Fruit fly (Drosophila melanogaster) whole organism, embryonic: Measurements from ENCODE around the gene Upf1.
A peak's percentile ranks its signal among the peaks of the same experiment; 100 is the strongest.

Experiments
- Atf-2 ChIP-seq: fragments of 200-800 bp; sonication (Bioruptor generic); optimal IDR thresholded peaks from 2 replicates; lab custom pipeline; 2016; ENCODE audit warnings: missing biosample characterization, missing genetic modification characterization
- CG33213 ChIP-seq: fragments of 200-800 bp; sonication (Bioruptor generic); optimal IDR thresholded peaks from 3 replicates; lab custom pipeline; 2016; ENCODE audit warnings: missing biosample characterization, missing genetic modification characterization
- Eip74EF ChIP-seq, 2 experiments: fragments of 200-800 bp in 1 of 2; fragments of >200 bp in 1 of 2; sonication (Bioruptor generic) in 1 of 2; optimal IDR thresholded peaks; 2 replicates each; lab custom pipeline; 2017 to 2019; ENCODE audit warnings: missing biosample characterization in 2 of 2, missing genetic modification characterization in 2 of 2, mild to moderate bottlenecking in 1 of 2, moderate library complexity in 1 of 2
- Sry-β ChIP-seq: fragments of 200-800 bp; sonication (Bioruptor generic); optimal IDR thresholded peaks from 2 replicates; lab custom pipeline; 2018; ENCODE audit warnings: missing biosample characterization, mild to moderate bottlenecking, missing genetic modification characterization, moderate library complexity
- gfzf ChIP-seq: fragments of 200-800 bp; sonication (Bioruptor generic); optimal IDR thresholded peaks from 2 replicates; lab custom pipeline; 2016; ENCODE audit warnings: missing biosample characterization, mild to moderate bottlenecking, missing genetic modification characterization, moderate library complexity
- sna ChIP-seq: fragments of 200-800 bp; sonication (Bioruptor generic); IDR thresholded peaks from 2 replicates; pipeline ENCODE4 v1.3.6; 2022; ENCODE audit warnings: missing biosample characterization, missing genetic modification characterization; ENCODE audit not compliant: partially characterized antibody

DNA sequence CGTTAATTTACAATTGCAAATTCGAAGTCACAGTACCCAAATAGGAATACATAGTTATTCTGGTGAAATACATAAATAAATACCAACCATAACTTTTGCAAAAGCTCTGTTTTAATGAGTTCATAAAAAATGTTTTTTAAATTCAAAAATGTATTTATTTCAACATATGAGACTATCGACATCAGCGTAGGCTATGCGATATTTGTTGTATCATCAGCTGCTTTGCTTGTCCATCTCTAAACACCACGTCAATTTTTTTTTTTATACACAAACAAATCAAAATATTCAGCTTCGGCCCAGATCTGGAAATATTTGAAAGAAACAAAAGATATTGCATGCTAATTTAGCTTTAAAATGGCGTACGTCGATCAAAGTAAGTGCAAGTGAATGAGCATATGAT lies 17.0 kb downstream of the Upf1 start, which contains the start of gene CG1840:
- TF ChIP-seq CG33213 (GFP tag; lab: Kevin White, UChicago) (no peak), gfzf (GFP tag; lab: Kevin White, UChicago) (peak; percentile 6), Sry-β (GFP tag; lab: Kevin White, UChicago) (no peak), Atf-2 (GFP tag; lab: Kevin White, UChicago) (no peak), Eip74EF (GFP tag; optimal IDR thresholded peaks at IDR 0.05; lab: Kevin White, UChicago) (no peak), sna (GFP tag; lab: Robert Waterston, UW) (peak; percentile 51; the same call in 1 of the 2 replicates)
